ENCODE assay signal across 1 fruit fly cellular context in genomic region chrX:11349780-11350179, dm6.
TF ChIP-seq lines count a peak whose summit lies in the region.

Gene NdufV3 (plus strand): TSS chrX:11349998.

TF ChIP-seq in whole organism, embryonic, 481 proteins besides CTCF, POLR2A, EP300 and RAD21 (continued from another document):
- no peak for TF ChIP-seq br (optimal IDR thresholded peaks at IDR 0.05; lab: Kevin White, UChicago)
- peak; percentile 22 for TF ChIP-seq CG12769 (tag; optimal IDR thresholded peaks at IDR 0.05; lab: Kevin White, UChicago)
- peak; percentile 20; the same call in 1 of the 4 replicates for TF ChIP-seq Gug (GFP tag; IDR thresholded peaks at IDR 0.05; lab: Robert Waterston, UW)
- TF ChIP-seq inv (GFP tag; IDR thresholded peaks at IDR 0.05; lab: Robert Waterston, UW; ENCODE audit: partially characterized antibody) = no peak
- TF ChIP-seq MTF-1 (GFP tag; optimal IDR thresholded peaks at IDR 0.05; lab: Kevin White, UChicago; ENCODE audit: borderline replicate concordance) = no peak
- no peak for TF ChIP-seq CG6272 (GFP tag; IDR thresholded peaks at IDR 0.05; lab: Robert Waterston, UW)
- TF ChIP-seq CG14014 (GFP tag; IDR thresholded peaks at IDR 0.05; lab: Robert Waterston, UW) = no peak
- peak; percentile 41; the same call in 1 of the 3 replicates for TF ChIP-seq row (GFP tag; IDR thresholded peaks at IDR 0.05; lab: Robert Waterston, UW)
- peak; percentile 74 for TF ChIP-seq Elba2 (GFP tag; optimal IDR thresholded peaks at IDR 0.05; lab: Kevin White, UChicago)
- TF ChIP-seq dpn (GFP tag; optimal IDR thresholded peaks at IDR 0.05; lab: Kevin White, UChicago) = peak; percentile 4 to 34
- TF ChIP-seq CG13296 (GFP tag; optimal IDR thresholded peaks at IDR 0.05; lab: Kevin White, UChicago) = no peak
- no peak for TF ChIP-seq CG9215 (GFP tag; IDR thresholded peaks at IDR 0.05; lab: Robert Waterston, UW)
- TF ChIP-seq B-H2 (GFP tag; optimal IDR thresholded peaks at IDR 0.05; lab: Kevin White, UChicago) = peak; percentile 41
- TF ChIP-seq sug (tag; optimal IDR thresholded peaks at IDR 0.05; lab: Kevin White, UChicago) = peak; percentile 18
- no peak for TF ChIP-seq Ptx1 (GFP tag; IDR thresholded peaks at IDR 0.05; lab: Robert Waterston, UW)
- no peak for TF ChIP-seq CG8290 (GFP tag; optimal IDR thresholded peaks at IDR 0.05; lab: Kevin White, UChicago)
- TF ChIP-seq CG8290 (tag; optimal IDR thresholded peaks at IDR 0.05; lab: Kevin White, UChicago) = peak in 1 of 2 experiments; percentile 69
- peak in 1 of 2 experiments; percentile 91 for TF ChIP-seq Pdp1 (GFP tag; optimal IDR thresholded peaks at IDR 0.05; lab: Kevin White, UChicago)
- no peak for TF ChIP-seq CG6654 (GFP tag; optimal IDR thresholded peaks at IDR 0.05; lab: Kevin White, UChicago)
- TF ChIP-seq E2f1 (GFP tag; IDR thresholded peaks at IDR 0.05; lab: Robert Waterston, UW) = no peak
- peak; percentile 56 for TF ChIP-seq pzg (GFP tag; optimal IDR thresholded peaks at IDR 0.05; lab: Kevin White, UChicago)
- TF ChIP-seq NC2α (GFP tag; optimal IDR thresholded peaks at IDR 0.05; lab: Kevin White, UChicago) = no peak
- peak; percentile 34 for TF ChIP-seq mam (GFP tag; optimal IDR thresholded peaks at IDR 0.05; lab: Kevin White, UChicago)
- peak; percentile 10 for TF ChIP-seq phol (tag; optimal IDR thresholded peaks at IDR 0.05; lab: Kevin White, UChicago)
- TF ChIP-seq CG4404 (GFP tag; IDR thresholded peaks at IDR 0.05; lab: Robert Waterston, UW) = no peak
- TF ChIP-seq CG7271 (tag; optimal IDR thresholded peaks at IDR 0.05; lab: Kevin White, UChicago) = no peak
- 0 out of 3 replicates have a peak, but pooled peaks have one; percentile 33 for TF ChIP-seq ci (GFP tag; IDR thresholded peaks at IDR 0.05; lab: Robert Waterston, UW)
- TF ChIP-seq crol (GFP tag; IDR thresholded peaks at IDR 0.05; lab: Robert Waterston, UW) = no peak
- TF ChIP-seq CG2120 (GFP tag; optimal IDR thresholded peaks at IDR 0.05; lab: Kevin White, UChicago) = peak; percentile 31
- no peak for TF ChIP-seq CG31388 (GFP tag; optimal IDR thresholded peaks at IDR 0.05; lab: Kevin White, UChicago)
- peak; percentile 27 for TF ChIP-seq BEAF-32 (GFP tag; optimal IDR thresholded peaks at IDR 0.05; lab: Kevin White, UChicago)
- TF ChIP-seq Hand (GFP tag; optimal IDR thresholded peaks at IDR 0.05; lab: Kevin White, UChicago) = no peak
- TF ChIP-seq CG12659 (GFP tag; optimal IDR thresholded peaks at IDR 0.05; lab: Kevin White, UChicago) = peak; percentile 10
- no peak for TF ChIP-seq CG8388 (GFP tag; optimal IDR thresholded peaks at IDR 0.05; lab: Kevin White, UChicago)
- no peak for TF ChIP-seq Hr51 (GFP tag; optimal IDR thresholded peaks at IDR 0.05; lab: Kevin White, UChicago)
- TF ChIP-seq usp (GFP tag; optimal IDR thresholded peaks at IDR 0.05; lab: Kevin White, UChicago) = no peak
- TF ChIP-seq HLH54F (GFP tag; optimal IDR thresholded peaks at IDR 0.05; lab: Kevin White, UChicago) = peak; percentile 9
- peak; percentile 28 for TF ChIP-seq grau (tag; optimal IDR thresholded peaks at IDR 0.05; lab: Kevin White, UChicago)
- TF ChIP-seq CG4617 (GFP tag; optimal IDR thresholded peaks at IDR 0.05; lab: Kevin White, UChicago; ENCODE audit: borderline replicate concordance) = peak; percentile 8
- TF ChIP-seq Xbp1 (GFP tag; optimal IDR thresholded peaks at IDR 0.05; lab: Kevin White, UChicago) = peak; percentile 30
- no peak for TF ChIP-seq Adf1 (GFP tag; IDR thresholded peaks at IDR 0.05; lab: Robert Waterston, UW)
- no peak for TF ChIP-seq Bgb (GFP tag; IDR thresholded peaks at IDR 0.05; lab: Robert Waterston, UW; ENCODE audit: partially characterized antibody)
- peak; percentile 1 for TF ChIP-seq CG3281 (GFP tag; optimal IDR thresholded peaks at IDR 0.05; lab: Kevin White, UChicago)
- no peak for TF ChIP-seq pita (GFP tag; optimal IDR thresholded peaks at IDR 0.05; lab: Kevin White, UChicago)
- peak; percentile 53 for TF ChIP-seq MESR4 (GFP tag; optimal IDR thresholded peaks at IDR 0.05; lab: Kevin White, UChicago)
- peak; percentile 57 for TF ChIP-seq Med (GFP tag; lab: Kevin White, UChicago)
- no peak for TF ChIP-seq ham (GFP tag; IDR thresholded peaks at IDR 0.05; lab: Robert Waterston, UW)
- TF ChIP-seq pb (GFP tag; optimal IDR thresholded peaks at IDR 0.05; lab: Kevin White, UChicago) = no peak
- peak; percentile 49 for TF ChIP-seq CG10267 (tag; optimal IDR thresholded peaks at IDR 0.05; lab: Kevin White, UChicago)
- TF ChIP-seq z (GFP tag; IDR thresholded peaks at IDR 0.05; lab: Robert Waterston, UW) = no peak
- TF ChIP-seq ATbp (GFP tag; optimal IDR thresholded peaks at IDR 0.05; lab: Kevin White, UChicago) = no peak
- TF ChIP-seq pho (GFP tag; optimal IDR thresholded peaks at IDR 0.05; lab: Kevin White, UChicago) = no peak
- peak; percentile 21 for TF ChIP-seq chn (GFP tag; optimal IDR thresholded peaks at IDR 0.05; lab: Kevin White, UChicago)
- peak; percentile 4 for TF ChIP-seq tin (GFP tag; optimal IDR thresholded peaks at IDR 0.05; lab: Kevin White, UChicago)
- no peak for TF ChIP-seq CG8281 (tag; optimal IDR thresholded peaks at IDR 0.05; lab: Kevin White, UChicago)
- peak; percentile 31 for TF ChIP-seq Dp (GFP tag; optimal IDR thresholded peaks at IDR 0.05; lab: Kevin White, UChicago)
- TF ChIP-seq HmgZ (tag; optimal IDR thresholded peaks at IDR 0.05; lab: Kevin White, UChicago) = peak; percentile 48
- peak; percentile 3 for TF ChIP-seq CG15514 (GFP tag; optimal IDR thresholded peaks at IDR 0.05; lab: Kevin White, UChicago)
- TF ChIP-seq sim (GFP tag; IDR thresholded peaks at IDR 0.05; lab: Robert Waterston, UW) = no peak
- peak; percentile 46 for TF ChIP-seq E2f2 (GFP tag; IDR thresholded peaks at IDR 0.05; lab: Robert Waterston, UW)
- no peak for TF ChIP-seq Six4 (GFP tag; optimal IDR thresholded peaks at IDR 0.05; lab: Kevin White, UChicago)
- peak; percentile 14 for TF ChIP-seq lab (GFP tag; optimal IDR thresholded peaks at IDR 0.05; lab: Kevin White, UChicago)
- no peak for TF ChIP-seq CG32532 (GFP tag; IDR thresholded peaks at IDR 0.05; lab: Robert Waterston, UW)
- TF ChIP-seq CG1603 (tag; optimal IDR thresholded peaks at IDR 0.05; lab: Kevin White, UChicago) = peak; percentile 35
- TF ChIP-seq CG18011 (GFP tag; optimal IDR thresholded peaks at IDR 0.05; lab: Kevin White, UChicago) = no peak
- TF ChIP-seq Vsx1 (GFP tag; optimal IDR thresholded peaks at IDR 0.05; lab: Kevin White, UChicago) = no peak
- 0 out of 2 replicates have a peak, but pooled peaks have one; percentile 39 for TF ChIP-seq Xrp1 (GFP tag; IDR thresholded peaks at IDR 0.05; lab: Robert Waterston, UW)
- no peak for TF ChIP-seq CG11398 (GFP tag; optimal IDR thresholded peaks at IDR 0.05; lab: Kevin White, UChicago)
- no peak for TF ChIP-seq h (optimal IDR thresholded peaks at IDR 0.05; lab: Kevin White, UChicago)
- no peak for TF ChIP-seq Max (GFP tag; optimal IDR thresholded peaks at IDR 0.05; lab: Kevin White, UChicago)
- TF ChIP-seq CG9817 (tag; optimal IDR thresholded peaks at IDR 0.05; lab: Kevin White, UChicago) = peak; percentile 7
- TF ChIP-seq wek (GFP tag; optimal IDR thresholded peaks at IDR 0.05; lab: Kevin White, UChicago) = no peak
- no peak for TF ChIP-seq nom (GFP tag; optimal IDR thresholded peaks at IDR 0.05; lab: Kevin White, UChicago)
- peak; percentile 67 for TF ChIP-seq Rfx (GFP tag; IDR thresholded peaks at IDR 0.05; lab: Robert Waterston, UW)
- TF ChIP-seq Mrtf (GFP tag; IDR thresholded peaks at IDR 0.05; lab: Robert Waterston, UW) = no peak
- TF ChIP-seq luna (GFP tag; optimal IDR thresholded peaks at IDR 0.05; lab: Kevin White, UChicago) = no peak
- TF ChIP-seq CG15601 (tag; optimal IDR thresholded peaks at IDR 0.05; lab: Kevin White, UChicago) = no peak
- TF ChIP-seq CG17186 (GFP tag; optimal IDR thresholded peaks at IDR 0.05; lab: Kevin White, UChicago) = peak; percentile 5
- TF ChIP-seq CG9437 (GFP tag; optimal IDR thresholded peaks at IDR 0.05; lab: Kevin White, UChicago) = peak; percentile 4
- TF ChIP-seq vvl (GFP tag; IDR thresholded peaks at IDR 0.05; lab: Robert Waterston, UW) = peak; percentile 71; the same call in 1 of the 2 replicates
- peak; percentile 67 for TF ChIP-seq CG9932 (GFP tag; IDR thresholded peaks at IDR 0.05; lab: Robert Waterston, UW)
- TF ChIP-seq Meics (GFP tag; optimal IDR thresholded peaks at IDR 0.05; lab: Kevin White, UChicago) = peak; percentile 13
- no peak for TF ChIP-seq jumu (GFP tag; optimal IDR thresholded peaks at IDR 0.05; lab: Kevin White, UChicago)
- no peak for TF ChIP-seq CG12299 (tag; optimal IDR thresholded peaks at IDR 0.05; lab: Kevin White, UChicago)
- TF ChIP-seq mld (GFP tag; IDR thresholded peaks at IDR 0.05; lab: Robert Waterston, UW; ENCODE audit: partially characterized antibody) = no peak
- TF ChIP-seq NK7.1 (GFP tag; optimal IDR thresholded peaks at IDR 0.05; lab: Kevin White, UChicago) = no peak
- TF ChIP-seq MBD-R2 (GFP tag; IDR thresholded peaks at IDR 0.05; lab: Robert Waterston, UW) = peak; percentile 51
- TF ChIP-seq zfh2 (GFP tag; optimal IDR thresholded peaks at IDR 0.05; lab: Kevin White, UChicago) = peak; percentile 20
- TF ChIP-seq Optix (GFP tag; IDR thresholded peaks at IDR 0.05; lab: Robert Waterston, UW) = no peak
- no peak for TF ChIP-seq ind (GFP tag; optimal IDR thresholded peaks at IDR 0.05; lab: Kevin White, UChicago)
- TF ChIP-seq Ets65A (GFP tag; lab: Kevin White, UChicago) = peak; percentile 79
- TF ChIP-seq Ada2b (GFP tag; IDR thresholded peaks at IDR 0.05; lab: Robert Waterston, UW) = no peak
- peak; percentile 9 for TF ChIP-seq CG12391 (tag; optimal IDR thresholded peaks at IDR 0.05; lab: Kevin White, UChicago)
- TF ChIP-seq CG2678 (tag; optimal IDR thresholded peaks at IDR 0.05; lab: Kevin White, UChicago) = peak; percentile 4
- TF ChIP-seq NfI (GFP tag; optimal IDR thresholded peaks at IDR 0.05; lab: Kevin White, UChicago) = peak; percentile 31
- TF ChIP-seq CG7987 (GFP tag; optimal IDR thresholded peaks at IDR 0.05; lab: Kevin White, UChicago) = peak; percentile 64
- no peak for TF ChIP-seq Ets97D (GFP tag; optimal IDR thresholded peaks at IDR 0.05; lab: Kevin White, UChicago)
- peak; percentile 29; the same call in 1 of the 2 replicates for TF ChIP-seq Dref (GFP tag; IDR thresholded peaks at IDR 0.05; lab: Robert Waterston, UW)
TF ChIP-seq in whole organism, embryonic: peak in this region for 59.
